Worm (Caenorhabditis elegans): ENCODE measurements around the gene R02E4.1.
A peak's percentile ranks its signal among the peaks of the same experiment; 100 is the strongest.

The R02E4.1 gene

DNA sequence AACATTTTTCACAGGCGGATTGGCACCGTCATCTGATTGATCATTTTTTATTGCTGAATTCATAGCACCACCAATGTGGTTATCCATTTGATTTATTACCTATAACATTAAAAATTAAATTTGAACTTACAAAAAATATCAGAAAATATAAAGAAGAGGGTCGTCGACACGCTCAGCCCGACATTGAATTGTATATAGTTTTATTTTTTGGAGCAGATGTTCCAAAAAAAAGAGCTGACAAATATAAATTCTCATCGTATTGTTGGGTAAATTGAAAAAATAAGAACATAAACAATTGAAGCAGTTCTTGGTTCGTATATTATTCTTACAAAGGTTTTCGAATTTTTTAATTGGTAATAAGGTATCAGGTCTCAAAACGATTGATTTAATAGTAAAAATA, at the start of gene R02E4.1:
Gene R02E4.1, minus strand, starts transcription at position 101 of the 400 bp plus-strand sequence.
- TF ChIP-seq zag-1 (tag; optimal IDR thresholded peaks at IDR 0.05) (no peak), ztf-4 (tag; optimal IDR thresholded peaks at IDR 0.05) (no peak), unc-62 (GFP tag; optimal IDR thresholded peaks at IDR 0.05) (no peak), snpc-4 (tag; optimal IDR thresholded peaks at IDR 0.05) (no peak), fkh-2 (tag; optimal IDR thresholded peaks at IDR 0.05) (no peak), nhr-43 (tag; optimal IDR thresholded peaks at IDR 0.05; ENCODE audit: poor library complexity, severe bottlenecking) (no peak), nhr-23 (tag; optimal IDR thresholded peaks at IDR 0.05) (no peak)

DNA sequence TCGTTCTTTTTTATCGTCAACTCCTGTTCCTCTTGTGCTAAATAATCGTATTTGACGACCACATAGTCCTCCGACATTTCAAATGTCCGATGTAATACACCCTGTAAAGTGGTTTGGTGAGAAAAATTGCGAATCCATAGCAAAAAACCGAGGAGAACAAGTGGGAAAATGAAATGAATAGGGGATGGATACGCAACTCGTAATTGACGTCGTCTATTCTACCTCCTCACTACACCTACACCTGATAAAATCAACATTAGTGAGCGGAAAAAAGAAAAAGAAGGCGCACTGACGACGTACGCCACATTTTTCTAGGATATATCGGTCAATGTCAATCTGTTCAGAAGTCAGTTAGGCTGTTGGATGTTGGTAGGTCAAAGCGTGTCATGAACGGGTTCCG, 49.0 kb upstream of the R02E4.1 start, which contains the start of gene nck-1:
Gene nck-1, minus strand, starts transcription at position 101 of the 400 bp plus-strand sequence.
- no peak for TF ChIP-seq fkh-2 (tag; optimal IDR thresholded peaks at IDR 0.05)
- peak; percentile 21 for TF ChIP-seq egl-5 (tag; optimal IDR thresholded peaks at IDR 0.05)

DNA sequence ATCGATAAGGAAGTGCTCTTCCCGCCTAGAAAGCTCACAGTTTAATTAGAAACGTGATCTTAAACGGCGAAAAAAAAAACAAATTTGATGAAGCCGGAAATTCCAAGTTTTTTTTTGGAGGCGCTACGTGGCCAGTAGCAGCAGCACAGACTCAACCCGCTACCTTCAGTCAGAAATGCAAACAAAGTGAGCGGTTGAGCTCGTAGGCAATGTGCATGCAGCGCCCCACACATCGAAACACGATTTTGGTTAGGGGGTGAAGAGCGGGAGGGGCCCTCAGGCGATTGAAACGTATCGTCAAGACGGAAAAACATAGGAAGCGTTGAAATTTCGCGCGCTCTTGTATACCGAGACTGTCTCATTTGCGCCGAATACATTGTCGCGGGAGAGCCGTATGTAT, 46.9 kb upstream of the R02E4.1 start:
- no peak for TF ChIP-seq nhr-12 (tag; optimal IDR thresholded peaks at IDR 0.05)
- TF ChIP-seq lsy-12 (tag; optimal IDR thresholded peaks at IDR 0.05), result no peak
- TF ChIP-seq ceh-82 (tag; optimal IDR thresholded peaks at IDR 0.05), result no peak
- no peak for TF ChIP-seq nhr-67 (tag; optimal IDR thresholded peaks at IDR 0.05)
- no peak for TF ChIP-seq elt-2 (tag; optimal IDR thresholded peaks at IDR 0.05)
- TF ChIP-seq unc-39 (tag; optimal IDR thresholded peaks at IDR 0.05), result no peak
- TF ChIP-seq skn-1 (tag; optimal IDR thresholded peaks at IDR 0.05), result no peak
- TF ChIP-seq unc-62 (GFP tag; optimal IDR thresholded peaks at IDR 0.05), result no peak
- no peak for TF ChIP-seq ztf-11 (tag; optimal IDR thresholded peaks at IDR 0.05)
- no peak for TF ChIP-seq ZK546.5 (tag; optimal IDR thresholded peaks at IDR 0.05)
- no peak for TF ChIP-seq mdl-1 (tag; optimal IDR thresholded peaks at IDR 0.05)
- TF ChIP-seq egl-5 (tag; optimal IDR thresholded peaks at IDR 0.05), result no peak
- TF ChIP-seq sea-2 (GFP tag; optimal IDR thresholded peaks at IDR 0.05), result no peak
- no peak for TF ChIP-seq ceh-16 (tag; optimal IDR thresholded peaks at IDR 0.05)
- TF ChIP-seq nhr-76 (tag; optimal IDR thresholded peaks at IDR 0.05), result no peak
- no peak for TF ChIP-seq hmg-11 (tag; optimal IDR thresholded peaks at IDR 0.05)
- no peak for TF ChIP-seq fkh-10 (GFP tag; optimal IDR thresholded peaks at IDR 0.05)
- no peak for TF ChIP-seq aly-2 (tag; optimal IDR thresholded peaks at IDR 0.05)
- no peak for TF ChIP-seq nhr-25 (tag; optimal IDR thresholded peaks at IDR 0.05)
- no peak for TF ChIP-seq elt-3 (tag; optimal IDR thresholded peaks at IDR 0.05)

DNA sequence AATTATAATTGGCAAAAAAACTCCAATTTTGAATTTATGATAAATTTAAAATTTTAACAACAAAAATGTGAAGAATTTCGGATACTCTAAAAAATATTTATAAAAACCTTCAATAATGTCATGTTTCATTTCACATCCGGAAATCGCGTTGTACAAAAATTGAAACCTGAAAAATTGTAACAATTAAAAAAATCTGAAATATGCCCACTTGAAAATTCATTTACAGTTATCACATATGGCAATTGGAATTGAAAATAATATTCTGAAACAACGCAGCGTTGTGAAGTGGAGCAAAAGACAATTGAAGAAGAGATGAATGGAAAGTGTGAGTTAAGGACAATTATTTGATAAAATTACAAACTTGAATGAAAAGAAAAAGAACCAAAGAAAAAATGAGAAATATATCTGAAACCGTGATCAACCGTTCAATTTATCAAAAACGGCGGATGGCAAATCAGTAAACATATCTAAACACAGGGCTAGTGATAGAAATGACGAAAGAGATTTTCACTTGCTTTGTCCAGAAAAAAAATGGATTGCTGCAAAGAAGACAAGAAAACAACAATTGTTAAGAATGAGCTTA, 44.2 kb upstream of the R02E4.1 start:
- TF ChIP-seq egl-5 (tag; optimal IDR thresholded peaks at IDR 0.05) (no peak), nhr-43 (tag; optimal IDR thresholded peaks at IDR 0.05; ENCODE audit: poor library complexity, severe bottlenecking) (peak; percentile 16)

DNA sequence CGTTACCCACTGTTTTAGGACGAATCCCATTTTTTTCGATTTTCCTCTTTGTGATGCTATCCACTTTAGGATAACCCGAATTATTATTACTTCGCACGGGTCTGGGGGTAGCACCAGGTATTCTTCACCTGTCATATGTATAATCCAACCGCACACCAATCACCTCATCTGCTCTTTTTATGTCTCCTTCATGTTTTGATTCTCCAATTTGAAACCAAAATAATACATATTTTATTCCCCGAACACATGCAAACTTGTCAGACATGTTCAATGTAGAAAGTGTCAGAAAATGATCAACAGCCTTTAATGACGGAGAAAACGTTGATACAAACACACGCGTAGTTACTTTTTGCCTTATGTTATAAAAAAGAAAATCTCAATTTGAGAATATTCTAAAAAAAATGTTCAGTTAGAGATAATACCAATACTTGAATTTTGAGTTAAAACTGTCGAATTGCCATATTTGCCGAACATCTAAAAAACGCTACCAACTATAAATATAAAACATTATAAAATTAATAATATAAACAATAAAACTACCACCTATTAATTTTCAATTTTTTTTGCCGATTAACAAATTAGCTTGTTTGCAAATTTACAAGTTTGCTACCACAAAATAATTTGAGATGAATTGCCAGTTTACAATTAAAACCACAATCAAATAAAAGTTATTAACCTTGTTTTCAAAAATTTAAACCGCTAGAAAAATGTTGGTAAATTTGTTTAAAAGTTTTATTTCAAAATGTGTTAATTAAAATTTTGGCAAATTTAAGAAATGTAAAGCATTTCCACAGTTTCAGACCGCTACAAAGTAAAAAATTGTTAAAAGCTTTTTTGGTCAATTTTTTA, 43.5 kb upstream of the R02E4.1 start:
- TF ChIP-seq nhr-25 (tag; optimal IDR thresholded peaks at IDR 0.05) (peak; percentile 89), elt-2 (tag; optimal IDR thresholded peaks at IDR 0.05) (peak; percentile 1), aly-2 (tag; optimal IDR thresholded peaks at IDR 0.05) (peak; percentile 28), lsy-12 (tag; optimal IDR thresholded peaks at IDR 0.05) (peak; percentile 23), tbx-2 (tag; optimal IDR thresholded peaks at IDR 0.05) (peak; percentile 19), nhr-43 (tag; optimal IDR thresholded peaks at IDR 0.05; ENCODE audit: poor library complexity, severe bottlenecking) (peak; percentile 54), ZK546.5 (tag; optimal IDR thresholded peaks at IDR 0.05) (no peak), ztf-4 (tag; optimal IDR thresholded peaks at IDR 0.05) (peak; percentile 92), jun-1 (tag; optimal IDR thresholded peaks at IDR 0.05) (no peak), nhr-76 (tag; optimal IDR thresholded peaks at IDR 0.05) (no peak), sea-2 (GFP tag; optimal IDR thresholded peaks at IDR 0.05) (no peak), nhr-237 (tag; optimal IDR thresholded peaks at IDR 0.05) (no peak), elt-3 (tag; optimal IDR thresholded peaks at IDR 0.05) (peak in 1 of 3 experiments; percentile 69), nhr-23 (tag; optimal IDR thresholded peaks at IDR 0.05) (peak; percentile 55), pha-4 (tag; optimal IDR thresholded peaks at IDR 0.05) (peak; percentile 38), nhr-67 (tag; optimal IDR thresholded peaks at IDR 0.05) (no peak), lin-39 (tag; optimal IDR thresholded peaks at IDR 0.05) (no peak), ama-1 (optimal IDR thresholded peaks at IDR 0.05) (peak; percentile 97), fkh-2 (tag; optimal IDR thresholded peaks at IDR 0.05) (no peak), nfya-1 (tag; optimal IDR thresholded peaks at IDR 0.05; ENCODE audit: insufficient read depth) (peak; percentile 67), egl-27 (tag; optimal IDR thresholded peaks at IDR 0.05) (no peak)
